Worm (Caenorhabditis elegans): ENCODE data around the gene nspb-7.

The nspb-7 gene

DNA sequence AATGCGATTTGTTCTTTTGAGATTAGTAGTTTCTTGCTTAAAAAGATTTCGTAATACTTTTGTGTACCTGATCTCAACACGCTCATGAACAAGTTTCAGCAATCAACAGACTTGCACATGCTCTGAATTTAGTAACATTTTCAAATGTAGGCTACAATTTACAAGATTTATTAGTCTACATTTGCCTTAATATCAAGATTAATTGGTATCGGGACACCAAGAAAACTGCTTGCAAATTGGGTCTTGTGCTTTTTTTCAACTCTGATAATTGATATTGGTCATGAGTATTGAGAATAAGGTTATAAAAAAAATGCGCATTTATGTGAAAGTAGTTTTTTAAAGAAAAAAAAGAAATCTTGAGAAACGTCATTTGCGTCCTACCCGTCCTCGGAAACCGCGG, 14.5 kb downstream of the nspb-7 start:
- TF ChIP-seq aha-1 (tag) (peak; percentile 67), nhr-11 (tag; optimal IDR thresholded peaks at IDR 0.05) (peak; percentile 64), F49E8.2 (tag; optimal IDR thresholded peaks at IDR 0.05; ENCODE audit: borderline replicate concordance) (no peak), unc-62 (GFP tag; optimal IDR thresholded peaks at IDR 0.05 in 1 of 2) (peak in 1 of 2 experiments; percentile 58), unc-62 (tag; optimal IDR thresholded peaks at IDR 0.05) (no peak), pqm-1 (tag; optimal IDR thresholded peaks at IDR 0.05) (no peak)

DNA sequence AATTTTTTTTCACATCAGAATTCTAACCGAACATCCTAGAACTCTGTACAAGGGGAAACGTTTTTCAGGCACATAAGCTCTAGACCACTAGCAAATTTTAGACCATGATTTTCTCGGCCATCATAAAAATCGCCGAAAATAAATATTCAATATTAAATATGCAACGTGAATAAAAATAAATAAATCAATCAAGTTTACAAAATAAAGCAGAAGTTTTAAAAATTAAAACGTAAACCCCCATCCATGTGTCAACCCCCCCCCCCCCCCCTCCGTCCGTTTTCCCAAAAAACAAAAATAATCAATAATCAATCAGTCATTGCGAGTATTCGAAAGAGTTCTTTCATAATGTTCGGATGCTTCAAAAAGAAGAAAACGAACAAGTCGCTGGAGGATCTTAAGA, 15.2 kb downstream of the nspb-7 start, which contains the start of gene catp-4:
Gene catp-4 (plus strand): TSS at position 301 of the 400 bp plus-strand sequence.
- TF ChIP-seq mdt-29 (GFP tag; IDR thresholded peaks at IDR 0.05) (no peak), F37D6.2 (tag; optimal IDR thresholded peaks at IDR 0.05) (no peak), zag-1 (tag; optimal IDR thresholded peaks at IDR 0.05) (no peak), nhr-76 (tag; optimal IDR thresholded peaks at IDR 0.05) (no peak), F10B5.3 (tag; optimal IDR thresholded peaks at IDR 0.05) (no peak), nhr-41 (GFP tag; IDR thresholded peaks at IDR 0.05) (no peak), vab-7 (GFP tag; IDR thresholded peaks at IDR 0.05) (no peak), spr-1 (tag; optimal IDR thresholded peaks at IDR 0.05) (no peak), snpc-1.2 (GFP tag; IDR thresholded peaks at IDR 0.05) (no peak)

DNA sequence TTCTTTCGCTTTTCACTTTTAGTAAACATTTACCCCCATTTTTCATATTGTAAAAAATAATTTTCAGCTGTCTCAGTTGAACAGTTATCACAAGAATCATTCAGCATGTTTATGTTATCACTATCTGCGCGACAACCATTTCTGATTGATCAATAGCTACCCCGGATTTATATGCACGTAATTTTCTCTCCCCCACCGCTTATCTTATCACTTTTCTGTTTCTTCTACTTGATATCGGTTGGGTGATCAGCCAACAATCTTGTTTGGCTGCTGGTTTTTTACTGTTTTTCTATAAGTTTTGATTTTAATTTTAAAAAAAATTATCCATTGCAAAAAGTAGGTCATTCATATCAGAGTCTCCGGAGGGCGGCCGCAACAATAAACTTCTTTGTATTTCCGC, 19.7 kb downstream of the nspb-7 start:
- TF ChIP-seq aha-1 (tag), result peak; percentile 45
- TF ChIP-seq nhr-28 (tag; optimal IDR thresholded peaks at IDR 0.05), result peak; percentile 3
- TF ChIP-seq dmd-9 (GFP tag; IDR thresholded peaks at IDR 0.05), result no peak
- no peak for TF ChIP-seq ceh-62 (tag; optimal IDR thresholded peaks at IDR 0.05)
- no peak for TF ChIP-seq daf-16 (GFP tag; optimal IDR thresholded peaks at IDR 0.05)
- peak; percentile 48 for TF ChIP-seq daf-16 (tag; optimal IDR thresholded peaks at IDR 0.05)

DNA sequence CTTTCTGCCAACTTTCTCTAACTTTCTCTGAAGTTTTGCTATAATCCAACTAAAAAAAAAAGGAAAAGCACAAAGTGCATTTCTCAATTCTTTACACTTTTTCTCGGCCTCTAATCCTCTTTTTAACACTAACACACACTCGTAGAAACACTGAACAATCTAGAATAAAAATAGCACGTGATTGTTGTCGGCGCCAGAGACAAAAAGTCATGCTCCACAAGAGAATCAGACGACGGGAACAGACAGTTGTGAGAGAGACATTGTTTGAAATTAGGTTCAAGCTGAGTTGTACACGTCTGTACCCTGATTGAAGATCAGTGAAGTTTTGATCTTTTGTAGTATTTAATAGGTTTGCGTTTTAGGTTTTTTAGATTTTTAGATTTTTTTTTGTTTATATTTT, 20.3 kb downstream of the nspb-7 start:
- TF ChIP-seq hmg-1.1 (GFP tag; IDR thresholded peaks at IDR 0.05) (peak; percentile 59), rbr-2 (tag; optimal IDR thresholded peaks at IDR 0.05) (no peak), dve-1 (tag; optimal IDR thresholded peaks at IDR 0.05; ENCODE audit: insufficient read depth) (peak; percentile 99), D1046.2 (GFP tag; IDR thresholded peaks at IDR 0.05) (no peak), F49E8.2 (tag; optimal IDR thresholded peaks at IDR 0.05; ENCODE audit: borderline replicate concordance) (no peak), ceh-62 (tag; optimal IDR thresholded peaks at IDR 0.05) (no peak), spr-3 (GFP tag; optimal IDR thresholded peaks at IDR 0.05) (no peak), tra-1 (GFP tag; IDR thresholded peaks at IDR 0.05) (0 out of 2 replicates have a peak, but pooled peaks have one; percentile 29), madf-9 (GFP tag; conservative IDR thresholded peaks at IDR 0.05) (no peak), php-3 (GFP tag; IDR thresholded peaks at IDR 0.05) (peak; percentile 51), zag-1 (tag; optimal IDR thresholded peaks at IDR 0.05) (no peak), zip-11 (GFP tag; IDR thresholded peaks at IDR 0.05) (no peak), hlh-11 (tag; optimal IDR thresholded peaks at IDR 0.05) (peak; percentile 91), nhr-102 (tag; optimal IDR thresholded peaks at IDR 0.05) (peak; percentile 48), lin-13 (GFP tag; optimal IDR thresholded peaks at IDR 0.05) (peak; percentile 37), aha-1 (tag) (peak; percentile 95), daf-19 (GFP tag; conservative IDR thresholded peaks at IDR 0.05) (no peak), mdl-1 (tag; optimal IDR thresholded peaks at IDR 0.05) (peak in 1 of 2 experiments; percentile 75), pha-4 (GFP tag; IDR thresholded peaks at IDR 0.05) (peak; percentile 23; the same call in 1 of the 2 replicates), pha-4 (tag; optimal IDR thresholded peaks at IDR 0.05) (no peak), T26A8.4 (GFP tag; IDR thresholded peaks at IDR 0.05) (peak; percentile 61; the same call in 1 of the 2 replicates), madf-5 (GFP tag; IDR thresholded peaks at IDR 0.05) (no peak), cey-2 (tag; optimal IDR thresholded peaks at IDR 0.05; ENCODE audit: borderline replicate concordance, insufficient read depth) (no peak), unc-130 (GFP tag; optimal IDR thresholded peaks at IDR 0.05) (no peak), unc-62 (GFP tag; optimal IDR thresholded peaks at IDR 0.05 in 1 of 2) (peak in 1 of 2 experiments; percentile 59), unc-62 (tag; optimal IDR thresholded peaks at IDR 0.05) (no peak), ZK546.5 (tag; optimal IDR thresholded peaks at IDR 0.05) (no peak), mdt-29 (GFP tag; IDR thresholded peaks at IDR 0.05) (peak; percentile 92), nhr-41 (GFP tag; IDR thresholded peaks at IDR 0.05) (no peak), nhr-77 (tag; optimal IDR thresholded peaks at IDR 0.05) (peak; percentile 95), attf-4 (tag; optimal IDR thresholded peaks at IDR 0.05) (no peak), lsy-2 (tag; optimal IDR thresholded peaks at IDR 0.05) (peak in 1 of 2 experiments; percentile 86), R02D3.7 (tag; optimal IDR thresholded peaks at IDR 0.05) (no peak), mes-2 (tag; optimal IDR thresholded peaks at IDR 0.05; ENCODE audit: poor library complexity, severe bottlenecking) (peak; percentile 56)
